Fruit fly (Drosophila melanogaster) whole organism, wandering third instar larva: ENCODE data around the gene CG45428.

ENCODE experiments used
- Abd-B ChIP-seq: fragments of >200 bp; optimal IDR thresholded peaks from 2 replicates; lab custom pipeline; 2017; ENCODE audit warnings: missing biosample characterization, missing genetic modification characterization
- CG32264 ChIP-seq: fragments of 200-800 bp; sonication (Bioruptor generic); optimal IDR thresholded peaks from 2 replicates; lab custom pipeline; 2016; ENCODE audit warnings: missing biosample characterization, missing genetic modification characterization
- CG9705 ChIP-seq: fragments of 200-800 bp; sonication (Bioruptor generic); optimal IDR thresholded peaks from 2 replicates; lab custom pipeline; 2018; ENCODE audit warnings: missing biosample characterization, mild to moderate bottlenecking, missing genetic modification characterization
- CrebA ChIP-seq: fragments of 200-800 bp; sonication (Bioruptor generic); optimal IDR thresholded peaks from 2 replicates; lab custom pipeline; 2016; ENCODE audit warnings: missing biosample characterization, mild to moderate bottlenecking, missing genetic modification characterization, borderline replicate concordance
- Dfd ChIP-seq: fragments of >200 bp; optimal IDR thresholded peaks from 2 replicates; lab custom pipeline; 2017; ENCODE audit warnings: missing biosample characterization, missing genetic modification characterization
- Dif ChIP-seq: fragments of 200-275, 200-300 bp; sonication (Bioruptor generic); optimal IDR thresholded peaks from 2 replicates; lab custom pipeline; 2018; ENCODE audit warnings: missing biosample characterization, missing genetic modification characterization; ENCODE audit not compliant: partially characterized antibody
- GATAd ChIP-seq: sonication (Bioruptor generic); optimal IDR thresholded peaks from 2 replicates; lab custom pipeline; 2016; ENCODE audit warnings: missing biosample characterization, missing genetic modification characterization
- HLH106 ChIP-seq: fragments of 200-800 bp; optimal IDR thresholded peaks from 3 replicates; lab custom pipeline; 2019; ENCODE audit warnings: missing biosample characterization, mild to moderate bottlenecking, missing genetic modification characterization, moderate library complexity
- Hnf4 ChIP-seq: fragments of 200-800 bp; sonication (Bioruptor generic); optimal IDR thresholded peaks from 2 replicates; lab custom pipeline; 2016; ENCODE audit warnings: missing biosample characterization, mild to moderate bottlenecking, missing genetic modification characterization
- Hr78 ChIP-seq: fragments of >200 bp; optimal IDR thresholded peaks from 2 replicates; lab custom pipeline; 2017; ENCODE audit warnings: missing biosample characterization, missing genetic modification characterization
- Hr83 ChIP-seq: fragments of 200-300 bp; sonication (Bioruptor generic); optimal IDR thresholded peaks from 2 replicates; lab custom pipeline; 2016; ENCODE audit warnings: missing biosample characterization, mild to moderate bottlenecking, missing genetic modification characterization, moderate library complexity; ENCODE audit not compliant: poor library complexity, severe bottlenecking
- Jra ChIP-seq: sonication (Bioruptor generic); optimal IDR thresholded peaks from 2 replicates; lab custom pipeline; 2016; ENCODE audit warnings: missing biosample characterization, missing genetic modification characterization
- Mio ChIP-seq: sonication (Bioruptor generic); optimal IDR thresholded peaks from 2 replicates; lab custom pipeline; 2016; ENCODE audit warnings: missing biosample characterization, missing genetic modification characterization
- Myc ChIP-seq: fragments of >200 bp; optimal IDR thresholded peaks from 2 replicates; lab custom pipeline; 2017
- N ChIP-seq: fragments of >200 bp; optimal IDR thresholded peaks from 2 replicates; lab custom pipeline; 2018; ENCODE audit warnings: missing biosample characterization, missing external identifiers, missing genetic modification characterization
- OdsH ChIP-seq: fragments of 200-800 bp; sonication (Bioruptor generic); optimal IDR thresholded peaks from 2 replicates; lab custom pipeline; 2016; ENCODE audit warnings: missing biosample characterization, mild to moderate bottlenecking, missing genetic modification characterization
- Rel ChIP-seq, 2 experiments: fragments of 200-800 bp; sonication (Bioruptor generic) in 1 of 2; optimal IDR thresholded peaks; 2 replicates in 1 of 2; 3 replicates in 1 of 2; lab custom pipeline; 2016 to 2019; ENCODE audit warnings: mild to moderate bottlenecking in 2 of 2, missing biosample characterization in 2 of 2, missing genetic modification characterization in 2 of 2, moderate library complexity in 1 of 2
- Sp1 ChIP-seq: fragments of 200-800 bp; sonication (Bioruptor generic); optimal IDR thresholded peaks from 3 replicates; lab custom pipeline; 2019; ENCODE audit warnings: missing biosample characterization, mild to moderate bottlenecking, missing genetic modification characterization, moderate library complexity
- Vsx2 ChIP-seq: fragments of 200-300, 225-300 bp; sonication (Bioruptor generic); optimal IDR thresholded peaks from 2 replicates; lab custom pipeline; 2018; ENCODE audit warnings: missing biosample characterization, missing genetic modification characterization; ENCODE audit not compliant: partially characterized antibody
- br ChIP-seq: fragments of 200-800 bp; sonication (Bioruptor generic); optimal IDR thresholded peaks from 2 replicates; lab custom pipeline; 2016; ENCODE audit warnings: missing biosample characterization, missing genetic modification characterization
- brk ChIP-seq: fragments of 200-800 bp; sonication (Bioruptor generic); optimal IDR thresholded peaks from 2 replicates; lab custom pipeline; 2016; ENCODE audit warnings: missing biosample characterization, mild to moderate bottlenecking, missing genetic modification characterization
- dl ChIP-seq, 2 experiments: fragments of 175-275, 200-275 bp in 1 of 2; fragments of 200-275 bp in 1 of 2; sonication (Bioruptor generic); optimal IDR thresholded peaks; lab custom pipeline; 2018; ENCODE audit warnings: mild to moderate bottlenecking in 2 of 2, missing biosample characterization in 2 of 2, missing genetic modification characterization in 2 of 2, moderate library complexity in 2 of 2; ENCODE audit not compliant: partially characterized antibody in 2 of 2, insufficient read depth in 1 of 2
- dmrt93B ChIP-seq: fragments of 200-800 bp; sonication (Bioruptor generic); optimal IDR thresholded peaks from 2 replicates; lab custom pipeline; 2018; ENCODE audit warnings: missing biosample characterization, mild to moderate bottlenecking, missing genetic modification characterization
- dsf ChIP-seq: sonication (Bioruptor generic); optimal IDR thresholded peaks from 2 replicates; lab custom pipeline; 2016; ENCODE audit warnings: missing biosample characterization, missing genetic modification characterization, borderline replicate concordance
- ey ChIP-seq: fragments of 200-800 bp; sonication (Bioruptor generic); optimal IDR thresholded peaks from 2 replicates; lab custom pipeline; 2016; ENCODE audit warnings: missing biosample characterization, missing genetic modification characterization
- foxo ChIP-seq, 2 experiments: fragments of 200-800 bp; sonication (Bioruptor generic); optimal IDR thresholded peaks; 2 replicates in 1 of 2; 3 replicates in 1 of 2; lab custom pipeline; 2016 to 2017; ENCODE audit warnings: missing biosample characterization in 2 of 2, missing genetic modification characterization in 2 of 2
- fru ChIP-seq: fragments of 200-800 bp; sonication (Bioruptor generic); optimal IDR thresholded peaks from 3 replicates; lab custom pipeline; 2016; ENCODE audit warnings: missing biosample characterization, mild to moderate bottlenecking, missing genetic modification characterization
- h ChIP-seq: fragments of 200-800 bp; sonication (Bioruptor generic); optimal IDR thresholded peaks from 3 replicates; lab custom pipeline; 2016; ENCODE audit warnings: missing biosample characterization, mild to moderate bottlenecking, missing genetic modification characterization
- jim ChIP-seq: fragments of 175-275, 200-325 bp; sonication (Bioruptor generic); optimal IDR thresholded peaks from 2 replicates; lab custom pipeline; 2016; ENCODE audit warnings: missing biosample characterization, mild to moderate bottlenecking, missing genetic modification characterization
- lola ChIP-seq: fragments of >200 bp; optimal IDR thresholded peaks from 2 replicates; lab custom pipeline; 2017; ENCODE audit warnings: missing biosample characterization, missing genetic modification characterization
- pan ChIP-seq: fragments of >200 bp; optimal IDR thresholded peaks from 2 replicates; lab custom pipeline; 2017
- psq ChIP-seq: fragments of 200-800 bp; sonication (Bioruptor generic); optimal IDR thresholded peaks from 3 replicates; lab custom pipeline; 2017; ENCODE audit warnings: missing biosample characterization, mild to moderate bottlenecking, missing genetic modification characterization, moderate library complexity
- rgr ChIP-seq: fragments of 200-800 bp; sonication (Bioruptor generic); optimal IDR thresholded peaks from 3 replicates; lab custom pipeline; 2016; ENCODE audit warnings: missing biosample characterization, mild to moderate bottlenecking, missing genetic modification characterization
- sage ChIP-seq: fragments of 200-800 bp; sonication (Bioruptor generic); optimal IDR thresholded peaks from 2 replicates; lab custom pipeline; 2016; ENCODE audit warnings: missing biosample characterization, mild to moderate bottlenecking, missing genetic modification characterization
- sv ChIP-seq: fragments of 200-800 bp; sonication (Bioruptor generic); optimal IDR thresholded peaks from 3 replicates; lab custom pipeline; 2016; ENCODE audit warnings: missing biosample characterization, missing genetic modification characterization
- tai ChIP-seq: sonication (Bioruptor generic); optimal IDR thresholded peaks from 2 replicates; lab custom pipeline; 2016; ENCODE audit warnings: missing biosample characterization, missing genetic modification characterization
- usp ChIP-seq: fragments of >200 bp; optimal IDR thresholded peaks from 2 replicates; lab custom pipeline; 2017; ENCODE audit warnings: missing biosample characterization, missing genetic modification characterization
- woc ChIP-seq: sonication (Bioruptor generic); optimal IDR thresholded peaks from 2 replicates; lab custom pipeline; 2016; ENCODE audit warnings: missing biosample characterization, mild to moderate bottlenecking, missing genetic modification characterization

Gene CG45428

dm6 chr3L:22860487-22860886 lies 23.6 kb upstream of the CG45428 start, which contains the start of gene CG13239:
Gene CG13239, plus strand, starts transcription at chr3L:22860787.
- TF ChIP-seq Hnf4 (GFP tag; lab: Kevin White, UChicago), result no peak
- no peak for TF ChIP-seq CrebA (GFP tag; lab: Kevin White, UChicago)
- TF ChIP-seq Hr83 (GFP tag; lab: Kevin White, UChicago), result no peak
- TF ChIP-seq br (GFP tag; lab: Kevin White, UChicago), result no peak

dm6 chr3L:22856009-22856477 lies 19.2 kb upstream of the CG45428 start, which contains the start of gene CG32459:
Gene CG32459, minus strand, starts transcription at chr3L:22856059.
- TF ChIP-seq GATAd, result no peak
- no peak for TF ChIP-seq sage (GFP tag; lab: Kevin White, UChicago)
- TF ChIP-seq dmrt93B, result no peak
- TF ChIP-seq Sp1 (GFP tag; lab: Kevin White, UChicago), result no peak
- no peak for TF ChIP-seq Hr78 (GFP tag; lab: Kevin White, UChicago)
- TF ChIP-seq Rel (GFP tag; optimal IDR thresholded peaks at IDR 0.05; lab: Kevin White, UChicago), result no peak
- no peak for TF ChIP-seq Rel (tag; optimal IDR thresholded peaks at IDR 0.05; lab: Kevin White, UChicago)
- no peak for TF ChIP-seq usp (GFP tag; lab: Kevin White, UChicago)
- TF ChIP-seq h (GFP tag; lab: Kevin White, UChicago), result no peak
- no peak for TF ChIP-seq Dfd (GFP tag; lab: Kevin White, UChicago)
- no peak for TF ChIP-seq jim
- TF ChIP-seq Jra, result no peak
- TF ChIP-seq ey, result no peak
- no peak for TF ChIP-seq woc
- TF ChIP-seq foxo (GFP tag; optimal IDR thresholded peaks at IDR 0.05; lab: Kevin White, UChicago), result no peak
- TF ChIP-seq Mio (GFP tag; lab: Kevin White, UChicago), result no peak
- TF ChIP-seq CG9705 (GFP tag; lab: Kevin White, UChicago), result no peak
- TF ChIP-seq OdsH, result no peak
- no peak for TF ChIP-seq CrebA (GFP tag; lab: Kevin White, UChicago)
- TF ChIP-seq N (GFP tag; lab: Kevin White, UChicago), result no peak
- TF ChIP-seq Myc (lab: Kevin White, UChicago), result no peak

DNA sequence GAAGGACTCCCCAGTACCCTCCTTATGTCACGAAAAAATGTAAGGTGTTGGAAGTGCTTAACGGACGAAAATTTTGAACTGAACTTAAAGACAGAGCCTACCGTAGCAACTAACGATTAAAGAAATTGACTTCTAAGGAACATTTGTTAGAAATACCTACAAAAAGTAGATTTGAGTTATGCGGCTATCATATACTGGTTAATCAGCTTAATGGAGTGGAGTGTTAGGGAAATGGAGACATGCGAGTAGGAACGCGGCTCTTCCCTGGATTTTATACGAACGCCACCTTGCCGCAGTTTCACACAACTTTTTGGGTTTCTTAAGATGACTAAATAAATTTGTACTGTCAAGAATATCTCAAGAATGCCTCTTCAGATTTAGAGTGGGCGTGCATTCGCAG lies 16.5 kb upstream of the CG45428 start, which contains the start of gene CG32462:
TSS of gene CG32462 (minus strand) at position 101 of the 400 bp plus-strand sequence.
- TF ChIP-seq Dfd (GFP tag; lab: Kevin White, UChicago) (no peak), lola (GFP tag; lab: Kevin White, UChicago) (no peak), fru (GFP tag; lab: Kevin White, UChicago) (no peak)

- TF ChIP-seq Dif (GFP tag; lab: Kevin White, UChicago), result peak; percentile 95
- TF ChIP-seq N (GFP tag; lab: Kevin White, UChicago), result no peak
- TF ChIP-seq Abd-B (GFP tag; lab: Kevin White, UChicago), result no peak
- peak; percentile 75 for TF ChIP-seq fru (GFP tag; lab: Kevin White, UChicago)
- TF ChIP-seq CG32264 (GFP tag; lab: Kevin White, UChicago), result no peak
- no peak for TF ChIP-seq tai (GFP tag; lab: Kevin White, UChicago)
- no peak for TF ChIP-seq Dfd (GFP tag; lab: Kevin White, UChicago)
- peak; percentile 85 for TF ChIP-seq psq (GFP tag; lab: Kevin White, UChicago)
- TF ChIP-seq GATAd, result no peak
- no peak for TF ChIP-seq Myc (lab: Kevin White, UChicago)
- TF ChIP-seq usp (GFP tag; lab: Kevin White, UChicago), result no peak
- TF ChIP-seq sv, result no peak
- TF ChIP-seq lola (GFP tag; lab: Kevin White, UChicago), result no peak
- peak; percentile 87 to 91 for TF ChIP-seq dl (GFP tag; optimal IDR thresholded peaks at IDR 0.05; lab: Kevin White, UChicago; ENCODE audit: insufficient read depth in 1 of 2, partially characterized antibody in 2 of 2)
- peak; percentile 81 for TF ChIP-seq Sp1 (GFP tag; lab: Kevin White, UChicago)
- no peak for TF ChIP-seq Mio (GFP tag; lab: Kevin White, UChicago)
- no peak for TF ChIP-seq dmrt93B
- peak; percentile 91 for TF ChIP-seq CrebA (GFP tag; lab: Kevin White, UChicago)
- no peak for TF ChIP-seq brk (GFP tag; lab: Kevin White, UChicago)
- TF ChIP-seq Hnf4 (GFP tag; lab: Kevin White, UChicago), result no peak
- peak; percentile 55 for TF ChIP-seq ey
- TF ChIP-seq foxo (GFP tag; optimal IDR thresholded peaks at IDR 0.05; lab: Kevin White, UChicago), result peak in 1 of 2 experiments; percentile 62
- peak; percentile 12 for TF ChIP-seq Vsx2 (GFP tag; lab: Kevin White, UChicago)
- no peak for TF ChIP-seq Jra
- TF ChIP-seq HLH106 (tag; lab: Kevin White, UChicago), result peak; percentile 20
- no peak for TF ChIP-seq pan
- TF ChIP-seq rgr (GFP tag; lab: Kevin White, UChicago), result peak; percentile 9
- peak; percentile 14 for TF ChIP-seq h (GFP tag; lab: Kevin White, UChicago)
- peak; percentile 69 for TF ChIP-seq sage (GFP tag; lab: Kevin White, UChicago)
- TF ChIP-seq woc, result no peak
- TF ChIP-seq dsf (GFP tag; lab: Kevin White, UChicago), result no peak
- no peak for TF ChIP-seq CG9705 (GFP tag; lab: Kevin White, UChicago)
- no peak for TF ChIP-seq Hr78 (GFP tag; lab: Kevin White, UChicago)
These were observed 14.6 kb upstream of the CG45428 start for dm6 chr3L:22851172-22852128.
